Worm (Caenorhabditis elegans) whole organism, L2 larva: ENCODE measurements around the gene C34F6.9.

ENCODE experiments used
- ceh-82 ChIP-seq: fragments of 150-350 bp; optimal IDR thresholded peaks from 2 replicates; lab custom pipeline; 2014; ENCODE audit warnings: missing biosample characterization, missing genetic modification characterization
- skn-1 ChIP-seq: sonication (generic microtip); optimal IDR thresholded peaks from 2 replicates; lab custom pipeline; 2017; ENCODE audit warnings: missing biosample characterization, missing genetic modification characterization
- zag-1 ChIP-seq: fragments of 150-350 bp; optimal IDR thresholded peaks from 2 replicates; lab custom pipeline; 2014; ENCODE audit warnings: missing biosample characterization, missing genetic modification characterization

DNA sequence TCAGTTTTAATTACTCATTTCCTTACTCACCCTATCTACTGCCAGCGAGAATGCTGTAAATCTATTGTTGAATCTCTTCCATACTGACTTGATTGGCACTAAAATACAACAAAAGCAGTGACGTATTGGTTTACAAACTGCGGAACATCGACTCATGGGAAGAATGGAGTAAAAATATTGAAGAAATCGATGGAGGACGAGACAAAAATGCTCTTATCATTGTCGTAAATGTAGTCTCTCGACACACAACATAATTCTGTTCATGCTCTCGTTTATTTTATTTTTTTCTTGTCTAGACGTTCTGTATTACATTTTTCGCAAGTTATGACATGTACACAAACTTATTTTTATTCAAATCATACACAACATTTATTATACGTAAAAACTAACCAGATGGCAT lies 18.7 kb downstream of the C34F6.9 start, which contains the start of gene C34F6.11:
- TF ChIP-seq ceh-82 (tag; lab: Kevin White, UChicago), result no peak
- TF ChIP-seq skn-1, result no peak
- no peak for TF ChIP-seq zag-1 (tag; lab: Kevin White, UChicago)
